Worm (Caenorhabditis elegans): ENCODE data around the gene dhs-22.
A peak's percentile ranks its signal among the peaks of the same experiment; 100 is the strongest.

DNA sequence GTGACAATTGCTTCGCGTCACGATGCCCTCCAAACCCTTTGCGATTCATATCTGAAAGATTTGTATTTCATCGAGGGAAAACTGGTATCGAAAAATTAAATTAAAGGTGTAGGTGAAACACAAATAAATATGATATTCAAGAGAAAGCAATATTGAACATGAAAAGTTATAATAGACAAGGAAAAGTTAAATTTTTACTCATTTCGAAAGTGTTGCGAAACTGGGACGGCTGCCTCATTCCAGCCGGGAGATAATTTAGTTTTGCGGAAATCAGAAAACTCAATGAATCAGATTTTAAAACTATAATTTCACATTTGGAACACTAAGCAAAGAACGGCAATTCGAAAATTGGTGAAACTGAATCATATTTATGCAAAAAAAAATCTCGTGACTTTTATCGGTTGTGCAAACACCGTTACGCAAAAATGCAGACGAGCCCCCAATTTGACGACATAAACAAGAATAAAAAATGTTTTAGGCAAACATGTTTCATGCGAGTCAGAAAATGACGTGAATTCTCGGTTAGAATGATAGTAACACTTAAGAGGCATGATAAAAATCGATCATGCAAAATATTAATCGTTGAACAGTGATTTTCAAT lies 6.2 kb downstream of the dhs-22 start, which contains the start of the genes nxf-1 and C15H11.11:
- no peak for TF ChIP-seq dao-5 (tag; optimal IDR thresholded peaks at IDR 0.05)
- TF ChIP-seq W03F9.2 (tag; optimal IDR thresholded peaks at IDR 0.05) = peak; percentile 68
- no peak for TF ChIP-seq him-1 (tag; optimal IDR thresholded peaks at IDR 0.05)

Data from whole organism, L4/young adult.